Fruit fly (Drosophila melanogaster) whole organism, embryonic: ENCODE data around the gene Evi5.

Experiments
- ATbp ChIP-seq: fragments of 200-800 bp; sonication (Bioruptor generic); optimal IDR thresholded peaks from 2 replicates; lab custom pipeline; 2017; ENCODE audit warnings: missing biosample characterization, mild to moderate bottlenecking, missing genetic modification characterization, missing genetic modification reagents
- Ada2b ChIP-seq: fragments of 200-800 bp; sonication (Bioruptor generic); IDR thresholded peaks from 2 replicates; pipeline ENCODE4 v1.3.6; 2022; ENCODE audit warnings: missing biosample characterization, missing genetic modification characterization
- CG10209 ChIP-seq: fragments of 200-800 bp; sonication (Bioruptor generic); optimal IDR thresholded peaks from 3 replicates; lab custom pipeline; 2017; ENCODE audit warnings: missing biosample characterization, mild to moderate bottlenecking, missing genetic modification characterization, missing genetic modification reagents
- CG10274 ChIP-seq: fragments of 200-800 bp; sonication (Bioruptor generic); optimal IDR thresholded peaks from 3 replicates; lab custom pipeline; 2017; ENCODE audit warnings: missing biosample characterization, mild to moderate bottlenecking, missing genetic modification characterization
- CG11504 ChIP-seq: fragments of 200-800 bp; sonication (Bioruptor generic); optimal IDR thresholded peaks from 3 replicates; lab custom pipeline; 2019; ENCODE audit warnings: missing biosample characterization, mild to moderate bottlenecking, missing genetic modification characterization, moderate library complexity
- CG11696 ChIP-seq: fragments of 200-800 bp; sonication (Bioruptor generic); IDR thresholded peaks from 2 replicates; pipeline ENCODE4 v1.3.6; 2022; ENCODE audit warnings: missing biosample characterization, missing genetic modification characterization
- CG13123 ChIP-seq: fragments of 200-800 bp; sonication (Bioruptor generic); optimal IDR thresholded peaks from 2 replicates; lab custom pipeline; 2016; ENCODE audit warnings: missing biosample characterization, missing genetic modification characterization
- CG1603 ChIP-seq: fragments of 200-800 bp; sonication (Bioruptor generic); optimal IDR thresholded peaks from 2 replicates; lab custom pipeline; 2019; ENCODE audit warnings: missing biosample characterization, mild to moderate bottlenecking, missing genetic modification characterization, moderate library complexity
- CG16863 ChIP-seq: fragments of 200-800 bp; sonication (Bioruptor generic); optimal IDR thresholded peaks from 3 replicates; lab custom pipeline; 2016; ENCODE audit warnings: missing biosample characterization, missing genetic modification characterization
- CG17361 ChIP-seq: fragments of 200-800 bp; sonication (Bioruptor generic); IDR thresholded peaks from 3 replicates; pipeline ENCODE4 v1.3.6; 2022; ENCODE audit warnings: missing biosample characterization, missing genetic modification characterization
- CG18011 ChIP-seq: fragments of 200-800 bp; sonication (Bioruptor generic); optimal IDR thresholded peaks from 2 replicates; lab custom pipeline; 2017; ENCODE audit warnings: missing biosample characterization, missing genetic modification characterization, mild to moderate bottlenecking, moderate library complexity, missing genotype
- CG33213 ChIP-seq: fragments of 200-800 bp; sonication (Bioruptor generic); optimal IDR thresholded peaks from 3 replicates; lab custom pipeline; 2016; ENCODE audit warnings: missing biosample characterization, missing genetic modification characterization
- CG33557 ChIP-seq: fragments of 200-800 bp; sonication (Bioruptor generic); optimal IDR thresholded peaks from 2 replicates; lab custom pipeline; 2019; ENCODE audit warnings: missing biosample characterization, mild to moderate bottlenecking, missing genetic modification characterization, moderate library complexity
- CG5180 ChIP-seq: fragments of 200-800 bp; sonication (Bioruptor generic); optimal IDR thresholded peaks from 3 replicates; lab custom pipeline; 2017; ENCODE audit warnings: missing biosample characterization, missing genetic modification characterization, mild to moderate bottlenecking, moderate library complexity, missing genetic modification reagents
- CG6689 ChIP-seq: fragments of 200-800 bp; sonication (Bioruptor generic); IDR thresholded peaks from 2 replicates; pipeline ENCODE4 v1.3.6; 2022; ENCODE audit warnings: missing biosample characterization, missing genetic modification characterization
- CG8765 ChIP-seq: fragments of 200-800 bp; sonication (Bioruptor generic); IDR thresholded peaks from 2 replicates; pipeline ENCODE4 v1.3.6; 2022; ENCODE audit warnings: missing biosample characterization, missing genetic modification characterization
- CG9727 ChIP-seq: fragments of 200-800 bp; sonication (Bioruptor generic); optimal IDR thresholded peaks from 3 replicates; lab custom pipeline; 2017; ENCODE audit warnings: missing biosample characterization, mild to moderate bottlenecking, missing genetic modification characterization
- D ChIP-seq, 2 experiments: fragments of 200-800 bp in 1 of 2; fragments of >200 bp in 1 of 2; sonication (Bioruptor generic) in 1 of 2; optimal IDR thresholded peaks; 2 replicates in 1 of 2; 3 replicates in 1 of 2; lab custom pipeline; 2017; ENCODE audit warnings: mild to moderate bottlenecking in 1 of 2, missing biosample characterization in 1 of 2, missing genetic modification characterization in 1 of 2, missing genetic modification reagents in 1 of 2
- Dref ChIP-seq: fragments of 200-800 bp; sonication (Bioruptor generic); IDR thresholded peaks from 2 replicates; pipeline ENCODE4 v1.3.6; 2022; ENCODE audit warnings: missing biosample characterization, missing genetic modification characterization
- Fer2 ChIP-seq: fragments of 200-800 bp; sonication (Bioruptor generic); optimal IDR thresholded peaks from 2 replicates; lab custom pipeline; 2018; ENCODE audit warnings: missing biosample characterization, mild to moderate bottlenecking, missing genetic modification characterization, moderate library complexity
- HHEX ChIP-seq: fragments of 200-800 bp; sonication (Bioruptor generic); optimal IDR thresholded peaks from 3 replicates; lab custom pipeline; 2017; ENCODE audit warnings: missing biosample characterization, mild to moderate bottlenecking, missing genetic modification characterization, missing genetic modification reagents
- Hr3 ChIP-seq: fragments of 200-800 bp; sonication (Bioruptor generic); optimal IDR thresholded peaks from 3 replicates; lab custom pipeline; 2016; ENCODE audit warnings: missing biosample characterization, missing genetic modification characterization
- Lim3 ChIP-seq: fragments of 200-800 bp; sonication (Bioruptor generic); IDR thresholded peaks from 2 replicates; pipeline ENCODE4 v1.3.6; 2022; ENCODE audit warnings: missing biosample characterization, missing genetic modification characterization
- MBD-R2 ChIP-seq: fragments of 200-800 bp; sonication (Bioruptor generic); IDR thresholded peaks from 2 replicates; pipeline ENCODE4 v1.3.6; 2022; ENCODE audit warnings: missing biosample characterization, missing genetic modification characterization
- Meics ChIP-seq: fragments of 200-800 bp; sonication (Bioruptor generic); optimal IDR thresholded peaks from 2 replicates; lab custom pipeline; 2017; ENCODE audit warnings: missing biosample characterization, mild to moderate bottlenecking, missing genetic modification characterization
- TFAM ChIP-seq: fragments of 200-800 bp; sonication (Bioruptor generic); optimal IDR thresholded peaks from 2 replicates; lab custom pipeline; 2017; ENCODE audit warnings: missing biosample characterization, missing genetic modification characterization, inconsistent platforms
- Trl ChIP-seq, 3 experiments: fragments of >200 bp in 2 of 3; fragments of 200-800 bp in 1 of 3; sonication (Bioruptor generic) in 1 of 3; optimal IDR thresholded peaks; 2 replicates in 1 of 3; 3 replicates in 2 of 3; lab custom pipeline; 2016 to 2017; ENCODE audit warnings: missing biosample characterization in 1 of 3, missing genetic modification characterization in 1 of 3
- Usf ChIP-seq: fragments of 200-800 bp; sonication (Bioruptor generic); optimal IDR thresholded peaks from 2 replicates; lab custom pipeline; 2017; ENCODE audit warnings: missing genotype, missing biosample characterization, missing genetic modification characterization
- Vsx1 ChIP-seq: fragments of 200-800 bp; sonication (Bioruptor generic); optimal IDR thresholded peaks from 2 replicates; lab custom pipeline; 2017; ENCODE audit warnings: missing biosample characterization, mild to moderate bottlenecking, missing genetic modification characterization, missing genetic modification reagents
- aop ChIP-seq: fragments of 200-800 bp; sonication (Bioruptor generic); IDR thresholded peaks from 2 replicates; pipeline ENCODE4 v1.3.6; 2022; ENCODE audit warnings: missing biosample characterization, missing genetic modification characterization
- caup ChIP-seq: fragments of 200-800 bp; sonication (Bioruptor generic); optimal IDR thresholded peaks from 3 replicates; lab custom pipeline; 2017; ENCODE audit warnings: missing biosample characterization, mild to moderate bottlenecking, missing genetic modification characterization, moderate library complexity; ENCODE audit not compliant: severe bottlenecking
- chinmo ChIP-seq: fragments of 200-800 bp; sonication (Bioruptor generic); IDR thresholded peaks from 4 replicates; pipeline ENCODE4 v1.3.6; 2022; ENCODE audit warnings: missing biosample characterization, missing genetic modification characterization; ENCODE audit not compliant: partially characterized antibody
- crp ChIP-seq, 2 experiments: fragments of 200-800 bp; sonication (Bioruptor generic); optimal IDR thresholded peaks; 2 replicates in 1 of 2; 3 replicates in 1 of 2; lab custom pipeline; 2017; ENCODE audit warnings: missing biosample characterization in 2 of 2, missing genetic modification characterization in 2 of 2, mild to moderate bottlenecking in 1 of 2, moderate library complexity in 1 of 2
- dan ChIP-seq: fragments of 200-800 bp; sonication (Bioruptor generic); IDR thresholded peaks from 2 replicates; pipeline ENCODE4 v1.3.6; 2022; ENCODE audit warnings: missing biosample characterization, missing genetic modification characterization
- dimm ChIP-seq: fragments of 200-800 bp; sonication (Bioruptor generic); IDR thresholded peaks from 2 replicates; pipeline ENCODE4 v1.3.6; 2022; ENCODE audit warnings: missing biosample characterization, missing genetic modification characterization
- dm ChIP-seq: fragments of 200-800 bp; sonication (Bioruptor generic); optimal IDR thresholded peaks from 3 replicates; lab custom pipeline; 2016; ENCODE audit warnings: missing biosample characterization, missing genetic modification characterization
- eve ChIP-seq, 2 experiments: fragments of >200 bp; optimal IDR thresholded peaks; 2 replicates each; lab custom pipeline; 2017; ENCODE audit warnings: missing biosample characterization in 2 of 2, missing genetic modification characterization in 2 of 2
- fd3F ChIP-seq: fragments of 200-800 bp; sonication (Bioruptor generic); optimal IDR thresholded peaks from 2 replicates; lab custom pipeline; 2018; ENCODE audit warnings: missing biosample characterization, mild to moderate bottlenecking, missing genetic modification characterization, moderate library complexity
- gro ChIP-seq: fragments of 200-800 bp; sonication (Bioruptor generic); optimal IDR thresholded peaks from 2 replicates; lab custom pipeline; 2016; ENCODE audit warnings: missing biosample characterization, missing genetic modification characterization
- inv ChIP-seq: fragments of 200-800 bp; sonication (Bioruptor generic); IDR thresholded peaks from 2 replicates; pipeline ENCODE4 v1.3.6; 2022; ENCODE audit warnings: missing biosample characterization, missing genetic modification characterization; ENCODE audit not compliant: partially characterized antibody
- klu ChIP-seq: fragments of 200-800 bp; sonication (Bioruptor generic); IDR thresholded peaks from 2 replicates; pipeline ENCODE4 v1.3.6; 2022; ENCODE audit warnings: missing biosample characterization, missing genetic modification characterization
- nerfin-2 ChIP-seq: fragments of 200-800 bp; sonication (Bioruptor generic); IDR thresholded peaks from 2 replicates; pipeline ENCODE4 v1.3.6; 2022; ENCODE audit warnings: missing biosample characterization, missing genetic modification characterization; ENCODE audit not compliant: partially characterized antibody
- seq ChIP-seq: fragments of 200-800 bp; sonication (Bioruptor generic); IDR thresholded peaks from 2 replicates; pipeline ENCODE4 v1.3.6; 2022; ENCODE audit warnings: missing biosample characterization, missing genetic modification characterization
- slp2 ChIP-seq: fragments of 200-800 bp; sonication (Bioruptor generic); optimal IDR thresholded peaks from 2 replicates; lab custom pipeline; 2016; ENCODE audit warnings: missing biosample characterization, missing genetic modification characterization
- sqz ChIP-seq: fragments of 200-800 bp; sonication (Bioruptor generic); optimal IDR thresholded peaks from 3 replicates; lab custom pipeline; 2018; ENCODE audit warnings: missing biosample characterization, mild to moderate bottlenecking, missing genetic modification characterization
- tll ChIP-seq, 2 experiments: fragments of 200-800 bp in 1 of 2; fragments of >200 bp in 1 of 2; sonication (Bioruptor generic) in 1 of 2; optimal IDR thresholded peaks; 2 replicates each; lab custom pipeline; 2017 to 2019; ENCODE audit warnings: missing biosample characterization in 2 of 2, missing genetic modification characterization in 2 of 2, mild to moderate bottlenecking in 1 of 2, moderate library complexity in 1 of 2
- zfh1 ChIP-seq: fragments of 200-800 bp; sonication (Bioruptor generic); IDR thresholded peaks from 3 replicates; pipeline ENCODE4 v1.3.6; 2022; ENCODE audit warnings: missing biosample characterization, missing genetic modification characterization

Evi5 gene

DNA sequence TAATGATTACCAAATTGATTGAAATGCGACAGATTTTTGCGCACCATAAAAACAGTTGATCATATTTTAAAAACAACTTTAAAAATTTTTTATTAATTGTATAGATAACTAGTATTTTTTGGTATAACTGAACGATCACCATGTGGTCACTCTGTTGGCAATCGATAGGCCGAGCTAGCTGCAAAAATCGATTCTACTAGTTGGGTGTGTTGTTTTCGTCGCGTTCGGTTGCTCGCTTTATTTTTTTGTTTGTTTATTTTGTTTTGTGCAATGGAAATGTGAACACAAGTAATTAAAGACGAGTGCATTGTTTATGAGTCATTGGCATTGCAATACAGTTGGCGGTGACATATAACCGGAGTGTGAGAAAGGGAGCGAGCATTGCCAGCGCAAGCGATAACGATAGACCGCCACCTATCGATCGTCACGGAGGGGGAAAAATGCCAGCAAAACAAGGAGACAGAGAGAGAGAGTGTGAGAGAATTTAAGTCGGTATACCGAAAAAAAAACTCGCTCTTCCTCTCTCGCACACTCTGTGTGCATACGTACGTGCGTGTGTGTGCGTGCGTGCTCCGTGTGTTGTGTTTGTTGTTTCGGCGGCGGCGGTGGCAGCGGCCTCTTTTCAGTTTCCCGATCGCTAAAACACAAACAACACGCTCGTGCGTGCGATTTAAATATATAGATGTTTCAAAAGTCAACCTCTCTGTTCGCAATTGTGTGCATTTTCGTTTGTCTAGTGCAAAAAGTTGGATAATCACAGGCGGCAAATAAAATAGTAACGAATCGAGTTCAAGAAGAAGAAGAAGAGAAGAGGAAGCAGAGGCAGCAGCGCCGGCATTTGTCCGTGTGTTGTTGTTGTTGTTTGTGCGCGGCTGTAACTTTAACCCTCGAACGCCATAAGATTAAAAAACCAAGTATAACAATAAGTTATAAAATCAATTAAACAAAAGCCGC is 64.4 kb downstream of the Evi5 start (continued):
- peak in 1 of 2 experiments; percentile 15 for TF ChIP-seq tll (GFP tag; optimal IDR thresholded peaks at IDR 0.05; lab: Kevin White, UChicago)
- no peak for TF ChIP-seq CG9727 (GFP tag; lab: Kevin White, UChicago)
- TF ChIP-seq dimm (GFP tag; lab: Robert Waterston, UW), result no peak
- no peak for TF ChIP-seq slp2 (GFP tag; lab: Kevin White, UChicago)
- no peak for TF ChIP-seq CG11696 (GFP tag; lab: Robert Waterston, UW)
- no peak for TF ChIP-seq gro (GFP tag; lab: Kevin White, UChicago)
- no peak for TF ChIP-seq CG33557 (GFP tag; lab: Kevin White, UChicago)
- TF ChIP-seq TFAM (GFP tag; lab: Kevin White, UChicago), result no peak
- peak; percentile 70 for TF ChIP-seq inv
- TF ChIP-seq Ada2b (GFP tag; lab: Robert Waterston, UW), result no peak
- TF ChIP-seq MBD-R2 (GFP tag; lab: Robert Waterston, UW), result 0 out of 2 replicates have a peak, but pooled peaks have one; percentile 13
- no peak for TF ChIP-seq CG18011 (GFP tag; lab: Kevin White, UChicago)
- TF ChIP-seq fd3F (GFP tag; lab: Kevin White, UChicago), result no peak
- TF ChIP-seq Usf (GFP tag; lab: Kevin White, UChicago), result no peak
- no peak for TF ChIP-seq aop (GFP tag; lab: Robert Waterston, UW)
- TF ChIP-seq Hr3 (GFP tag; lab: Kevin White, UChicago), result no peak
- peak; percentile 87 to 91 for TF ChIP-seq Trl (optimal IDR thresholded peaks at IDR 0.05; lab: Kevin White, UChicago)
- peak; percentile 30 for TF ChIP-seq Trl (GFP tag; optimal IDR thresholded peaks at IDR 0.05; lab: Kevin White, UChicago)
- TF ChIP-seq caup (GFP tag; lab: Kevin White, UChicago), result peak; percentile 6
- TF ChIP-seq CG6689 (GFP tag; lab: Robert Waterston, UW), result no peak
- no peak for TF ChIP-seq CG10274 (GFP tag; lab: Kevin White, UChicago)
- no peak for TF ChIP-seq CG13123 (GFP tag; lab: Kevin White, UChicago)
- no peak for TF ChIP-seq crp (GFP tag; optimal IDR thresholded peaks at IDR 0.05; lab: Kevin White, UChicago)
- no peak for TF ChIP-seq Vsx1 (GFP tag; lab: Kevin White, UChicago)
- no peak for TF ChIP-seq dan (GFP tag; lab: Robert Waterston, UW)
- no peak for TF ChIP-seq ATbp (GFP tag; lab: Kevin White, UChicago)
- TF ChIP-seq seq (GFP tag; lab: Robert Waterston, UW), result no peak
- peak; percentile 16 for TF ChIP-seq CG5180 (GFP tag; lab: Kevin White, UChicago)
- peak; percentile 3 for TF ChIP-seq HHEX (GFP tag; lab: Kevin White, UChicago)
- no peak for TF ChIP-seq Fer2 (tag; lab: Kevin White, UChicago)
- TF ChIP-seq CG16863 (GFP tag; lab: Kevin White, UChicago), result no peak
- TF ChIP-seq CG17361 (GFP tag; lab: Robert Waterston, UW), result no peak
- no peak for TF ChIP-seq CG8765 (GFP tag; lab: Robert Waterston, UW)
- TF ChIP-seq eve (GFP tag; optimal IDR thresholded peaks at IDR 0.05; lab: Kevin White, UChicago), result no peak
- peak; percentile 75 for TF ChIP-seq Meics (GFP tag; lab: Kevin White, UChicago)
- no peak for TF ChIP-seq CG10209 (GFP tag; lab: Kevin White, UChicago)
- TF ChIP-seq zfh1 (GFP tag; lab: Robert Waterston, UW), result no peak
- peak; percentile 65 for TF ChIP-seq Dref (GFP tag; lab: Robert Waterston, UW)
- no peak for TF ChIP-seq dm (GFP tag; lab: Kevin White, UChicago)
- no peak for TF ChIP-seq klu
- TF ChIP-seq sqz (GFP tag; lab: Kevin White, UChicago), result peak; percentile 75
- no peak for TF ChIP-seq CG11504 (tag; lab: Kevin White, UChicago)
- no peak for TF ChIP-seq Lim3 (GFP tag; lab: Robert Waterston, UW)
- TF ChIP-seq nerfin-2 (GFP tag; lab: Robert Waterston, UW), result peak; percentile 82
- peak; percentile 65; the same call in 3 of the 4 replicates for TF ChIP-seq chinmo (GFP tag; lab: Robert Waterston, UW)
- TF ChIP-seq CG1603 (tag; lab: Kevin White, UChicago), result no peak
- no peak for TF ChIP-seq CG33213 (GFP tag; lab: Kevin White, UChicago)
- no peak for TF ChIP-seq D (optimal IDR thresholded peaks at IDR 0.05; lab: Kevin White, UChicago)
- TF ChIP-seq D (GFP tag; optimal IDR thresholded peaks at IDR 0.05; lab: Kevin White, UChicago), result no peak
